Worm (Caenorhabditis elegans) whole organism, L2 larva: ENCODE measurements around the gene srx-88.

ENCODE experiments used
- F13H6.1 ChIP-seq: sonication (generic microtip); optimal IDR thresholded peaks from 2 replicates; lab custom pipeline; 2016; ENCODE audit warnings: missing genetic modification characterization, missing compliant biosample characterization
- ceh-82 ChIP-seq: fragments of 150-350 bp; optimal IDR thresholded peaks from 2 replicates; lab custom pipeline; 2014; ENCODE audit warnings: missing biosample characterization, missing genetic modification characterization
- elt-1 ChIP-seq: fragments of 150-350 bp; optimal IDR thresholded peaks from 2 replicates; lab custom pipeline; 2014; ENCODE audit warnings: missing biosample characterization, missing genetic modification characterization
- fos-1 ChIP-seq: fragments of 150-350 bp; optimal IDR thresholded peaks from 2 replicates; lab custom pipeline; 2014; ENCODE audit warnings: missing biosample characterization, missing genetic modification characterization
- lsy-2 ChIP-seq, 2 experiments: fragments of 150-350 bp in 1 of 2; sonication (generic microtip) in 1 of 2; optimal IDR thresholded peaks; 2 replicates each; lab custom pipeline; 2014 to 2017; ENCODE audit warnings: missing biosample characterization in 2 of 2, missing genetic modification characterization in 2 of 2
- nhr-12 ChIP-seq: fragments of 150-350 bp; optimal IDR thresholded peaks from 2 replicates; lab custom pipeline; 2014; ENCODE audit warnings: missing biosample characterization, missing genetic modification characterization
- nhr-23 ChIP-seq: fragments of 150-350 bp; optimal IDR thresholded peaks from 2 replicates; lab custom pipeline; 2014; ENCODE audit warnings: missing biosample characterization, missing genetic modification reagents, missing genetic modification characterization
- nhr-6 ChIP-seq: fragments of 150-350 bp; optimal IDR thresholded peaks from 2 replicates; lab custom pipeline; 2014; ENCODE audit warnings: missing biosample characterization, missing genetic modification characterization
- peb-1 ChIP-seq: fragments of 150-350 bp; optimal IDR thresholded peaks from 2 replicates; lab custom pipeline; 2014; ENCODE audit warnings: missing biosample characterization, missing genetic modification characterization
- sem-4 ChIP-seq: fragments of 150-350 bp; optimal IDR thresholded peaks from 2 replicates; lab custom pipeline; 2014; ENCODE audit warnings: missing biosample characterization, missing genetic modification reagents, missing genetic modification characterization
- skn-1 ChIP-seq: sonication (generic microtip); optimal IDR thresholded peaks from 2 replicates; lab custom pipeline; 2017; ENCODE audit warnings: missing biosample characterization, missing genetic modification characterization
- unc-55 ChIP-seq: fragments of 150-350 bp; sonication (generic microtip); optimal IDR thresholded peaks from 3 replicates; lab custom pipeline; 2014; ENCODE audit warnings: missing biosample characterization, missing genetic modification reagents, missing genetic modification characterization
- unc-62 ChIP-seq: fragments of 150-350 bp; optimal IDR thresholded peaks from 2 replicates; lab custom pipeline; 2014; ENCODE audit warnings: missing biosample characterization, missing genetic modification reagents, missing genetic modification characterization
- zag-1 ChIP-seq: fragments of 150-350 bp; optimal IDR thresholded peaks from 2 replicates; lab custom pipeline; 2014; ENCODE audit warnings: missing biosample characterization, missing genetic modification characterization
- ztf-11 ChIP-seq: sonication (generic microtip); optimal IDR thresholded peaks from 2 replicates; lab custom pipeline; 2017; ENCODE audit warnings: missing biosample characterization, missing genetic modification characterization
- ztf-4 ChIP-seq: fragments of 150-350 bp; optimal IDR thresholded peaks from 2 replicates; lab custom pipeline; 2014; ENCODE audit warnings: missing biosample characterization, missing genetic modification characterization

srx-88 gene

ce11 chrV:11631128-11631527 is 47.8 kb downstream of the srx-88 start:
- TF ChIP-seq skn-1 (tag; lab: Kevin White, UChicago) (no peak), elt-1 (tag; lab: Kevin White, UChicago) (no peak), ceh-82 (tag; lab: Kevin White, UChicago) (no peak), peb-1 (tag; lab: Kevin White, UChicago) (no peak), unc-55 (no peak), nhr-6 (tag; lab: Kevin White, UChicago) (no peak), nhr-23 (tag; lab: Kevin White, UChicago) (no peak), ztf-11 (tag; lab: Kevin White, UChicago) (no peak), unc-62 (GFP tag; lab: Kevin White, UChicago) (no peak), sem-4 (tag; lab: Kevin White, UChicago) (no peak), F13H6.1 (no peak), fos-1 (no peak), nhr-12 (no peak), lsy-2 (tag; optimal IDR thresholded peaks at IDR 0.05; lab: Kevin White, UChicago) (no peak), zag-1 (tag; lab: Kevin White, UChicago) (no peak), ztf-4 (tag; lab: Kevin White, UChicago) (no peak)
